Worm (Caenorhabditis elegans) whole organism, young adult: Measurements from ENCODE around the gene srw-26.
"Not testable (repeated sequence)": the region's sequence is repeated elsewhere in the genome, so short reads cannot be mapped to it uniquely, and the experiment has no call there.

Experiments used
- B0019.2 ChIP-seq: fragments of 200-800 bp; sonication (Bioruptor generic); conservative IDR thresholded peaks from 2 replicates; pipeline ENCODE4 v1.3.6; 2022; ENCODE audit warnings: missing genetic modification reagents, missing genetic modification characterization, missing compliant biosample characterization
- F33H1.4 ChIP-seq: fragments of 200-800 bp; sonication (Bioruptor generic); IDR thresholded peaks from 2 replicates; pipeline ENCODE4 v1.3.6; 2022; ENCODE audit warnings: missing genetic modification reagents, missing genetic modification characterization, missing compliant biosample characterization
- F37B4.10 ChIP-seq: fragments of 200-800 bp; sonication (Bioruptor generic); IDR thresholded peaks from 2 replicates; pipeline ENCODE4 v1.3.6; 2022; ENCODE audit warnings: missing genetic modification characterization, missing compliant biosample characterization
- F52B5.7 ChIP-seq: sonication (generic microtip); optimal IDR thresholded peaks from 2 replicates; lab custom pipeline; 2016; ENCODE audit warnings: mild to moderate bottlenecking, missing genetic modification characterization, missing compliant biosample characterization
- F57A8.1 ChIP-seq: fragments of 200-800 bp; sonication (Bioruptor generic); optimal IDR thresholded peaks from 2 replicates; lab custom pipeline; 2018; ENCODE audit warnings: mild to moderate bottlenecking, missing genetic modification characterization, moderate library complexity, missing compliant biosample characterization
- F57C9.4 ChIP-seq: sonication (generic microtip); optimal IDR thresholded peaks from 2 replicates; lab custom pipeline; 2017; ENCODE audit warnings: mild to moderate bottlenecking, missing genetic modification characterization, missing compliant biosample characterization
- K12H6.12 ChIP-seq: fragments of 200-800 bp; sonication (Bioruptor generic); optimal IDR thresholded peaks from 2 replicates; lab custom pipeline; 2018; ENCODE audit warnings: mild to moderate bottlenecking, missing genetic modification characterization, missing compliant biosample characterization
- T26A5.8 ChIP-seq: sonication (generic microtip); optimal IDR thresholded peaks from 2 replicates; lab custom pipeline; 2016; ENCODE audit warnings: missing genetic modification characterization, missing compliant biosample characterization
- Y56A3A.18 ChIP-seq: fragments of 200-800 bp; sonication (Bioruptor generic); IDR thresholded peaks from 2 replicates; pipeline ENCODE4 v1.3.6; 2022; ENCODE audit warnings: missing genetic modification reagents, missing genetic modification characterization, missing compliant biosample characterization
- Y79H2A.3 ChIP-seq: fragments of 200-800 bp; sonication (Bioruptor generic); conservative IDR thresholded peaks from 2 replicates; pipeline ENCODE4 v1.3.6; 2022; ENCODE audit warnings: missing genetic modification reagents, missing genetic modification characterization, missing compliant biosample characterization
- athp-1 ChIP-seq: sonication (generic microtip); optimal IDR thresholded peaks from 2 replicates; lab custom pipeline; 2017; ENCODE audit warnings: mild to moderate bottlenecking, missing genetic modification characterization, missing compliant biosample characterization
- attf-5 ChIP-seq: fragments of 200-800 bp; sonication (Bioruptor generic); optimal IDR thresholded peaks from 2 replicates; lab custom pipeline; 2018; ENCODE audit warnings: mild to moderate bottlenecking, missing genetic modification characterization, missing compliant biosample characterization
- bed-1 ChIP-seq: fragments of 200-800 bp; sonication (Bioruptor generic); IDR thresholded peaks from 2 replicates; pipeline ENCODE4 v1.3.6; 2022; ENCODE audit warnings: missing genetic modification reagents, missing genetic modification characterization, missing compliant biosample characterization
- ceh-27 ChIP-seq: fragments of 200-800 bp; sonication (Bioruptor generic); optimal IDR thresholded peaks from 2 replicates; lab custom pipeline; 2018; ENCODE audit warnings: mild to moderate bottlenecking, missing genetic modification characterization, moderate library complexity, missing compliant biosample characterization
- ceh-40 ChIP-seq: fragments of 200-800 bp; sonication (Bioruptor generic); IDR thresholded peaks from 2 replicates; pipeline ENCODE4 v1.3.6; 2022; ENCODE audit warnings: missing genetic modification characterization, missing compliant biosample characterization
- ceh-58 ChIP-seq: fragments of 200-800 bp; sonication (Bioruptor generic); IDR thresholded peaks from 2 replicates; pipeline ENCODE4 v1.3.6; 2022; ENCODE audit warnings: missing genetic modification characterization, missing compliant biosample characterization
- ekl-4 ChIP-seq: fragments of 200-800 bp; sonication (Bioruptor generic); IDR thresholded peaks from 2 replicates; pipeline ENCODE4 v1.3.6; 2022; ENCODE audit warnings: missing genetic modification reagents, missing genetic modification characterization, missing compliant biosample characterization
- ets-4 ChIP-seq: fragments of 200-800 bp; sonication (Bioruptor generic); optimal IDR thresholded peaks from 2 replicates; lab custom pipeline; 2018; ENCODE audit warnings: mild to moderate bottlenecking, missing genetic modification characterization, missing compliant biosample characterization
- gei-17 ChIP-seq: fragments of 200-800 bp; sonication (Bioruptor generic); optimal IDR thresholded peaks from 2 replicates; lab custom pipeline; 2018; ENCODE audit warnings: mild to moderate bottlenecking, missing genetic modification characterization, missing compliant biosample characterization
- hlh-26 ChIP-seq: fragments of 200-800 bp; sonication (Bioruptor generic); conservative IDR thresholded peaks from 2 replicates; pipeline ENCODE4 v1.3.6; 2022; ENCODE audit warnings: missing genetic modification reagents, missing genetic modification characterization, missing compliant biosample characterization
- hmg-1.2 ChIP-seq: fragments of 200-800 bp; sonication (Bioruptor generic); IDR thresholded peaks from 2 replicates; pipeline ENCODE4 v1.3.6; 2022; ENCODE audit warnings: missing genetic modification reagents, missing genetic modification characterization, missing compliant biosample characterization
- hmg-20 ChIP-seq: fragments of 200-800 bp; sonication (Bioruptor generic); IDR thresholded peaks from 2 replicates; pipeline ENCODE4 v1.3.6; 2022; ENCODE audit warnings: missing genetic modification reagents, missing genetic modification characterization, missing compliant biosample characterization
- lin-26 ChIP-seq: fragments of 200-800 bp; sonication (Bioruptor generic); IDR thresholded peaks from 2 replicates; pipeline ENCODE4 v1.3.6; 2022; ENCODE audit warnings: missing genetic modification reagents, missing genetic modification characterization, missing compliant biosample characterization
- lin-40 ChIP-seq: sonication (generic microtip); optimal IDR thresholded peaks from 2 replicates; lab custom pipeline; 2016; ENCODE audit warnings: missing genetic modification characterization, mild to moderate bottlenecking, missing compliant biosample characterization, missing genotype, missing genetic modification reagents
- madf-3 ChIP-seq: fragments of 200-800 bp; sonication (Bioruptor generic); IDR thresholded peaks from 2 replicates; pipeline ENCODE4 v1.3.6; 2022; ENCODE audit warnings: missing genetic modification reagents, missing genetic modification characterization, missing compliant biosample characterization
- mes-4 ChIP-seq: sonication (generic microtip); optimal IDR thresholded peaks from 2 replicates; lab custom pipeline; 2016; ENCODE audit warnings: missing genotype, missing genetic modification characterization, missing compliant biosample characterization
- pbrm-1 ChIP-seq: fragments of 200-800 bp; sonication (Bioruptor generic); IDR thresholded peaks from 2 replicates; pipeline ENCODE4 v1.3.6; 2022; ENCODE audit warnings: missing genetic modification reagents, missing genetic modification characterization, missing compliant biosample characterization
- pha-4 ChIP-seq: fragments of 150-350 bp; sonication (generic microtip); optimal IDR thresholded peaks from 2 replicates; lab custom pipeline; 2014; ENCODE audit warnings: missing biosample characterization, missing genetic modification reagents, missing genetic modification characterization
- snpc-4 ChIP-seq, 5 experiments: fragments of 150-350 bp in 1 of 5; sonication (generic microtip) in 4 of 5; optimal IDR thresholded peaks; 2 replicates each; lab custom pipeline; 2014 to 2018; ENCODE audit warnings: missing genetic modification characterization in 5 of 5, missing biosample characterization in 3 of 5, antibody characterized with exemption in 2 of 5, mild to moderate bottlenecking in 2 of 5, missing compliant biosample characterization in 2 of 5, missing genotype in 2 of 5, moderate library complexity in 2 of 5, missing genetic modification reagents in 1 of 5
- unc-130 ChIP-seq: sonication (generic microtip); optimal IDR thresholded peaks from 2 replicates; lab custom pipeline; 2016; ENCODE audit warnings: missing genetic modification reagents, missing genetic modification characterization, missing compliant biosample characterization
- zfh-2 ChIP-seq: fragments of 200-800 bp; sonication (Bioruptor generic); conservative IDR thresholded peaks from 2 replicates; pipeline ENCODE4 v1.3.6; 2022; ENCODE audit warnings: missing genetic modification reagents, missing genetic modification characterization, missing compliant biosample characterization
- ztf-25 ChIP-seq: fragments of 200-800 bp; sonication (Bioruptor generic); IDR thresholded peaks from 2 replicates; pipeline ENCODE4 v1.3.6; 2022; ENCODE audit warnings: missing genetic modification reagents, missing genetic modification characterization, missing compliant biosample characterization
- ztf-28 ChIP-seq: fragments of 200-800 bp; sonication (Bioruptor generic); IDR thresholded peaks from 2 replicates; pipeline ENCODE4 v1.3.6; 2022; ENCODE audit warnings: missing genetic modification reagents, missing genetic modification characterization, missing compliant biosample characterization
- ztf-6 ChIP-seq: fragments of 200-800 bp; sonication (Bioruptor generic); IDR thresholded peaks from 2 replicates; pipeline ENCODE4 v1.3.6; 2022; ENCODE audit warnings: missing genetic modification reagents, missing genetic modification characterization, missing compliant biosample characterization

Gene srw-26

DNA sequence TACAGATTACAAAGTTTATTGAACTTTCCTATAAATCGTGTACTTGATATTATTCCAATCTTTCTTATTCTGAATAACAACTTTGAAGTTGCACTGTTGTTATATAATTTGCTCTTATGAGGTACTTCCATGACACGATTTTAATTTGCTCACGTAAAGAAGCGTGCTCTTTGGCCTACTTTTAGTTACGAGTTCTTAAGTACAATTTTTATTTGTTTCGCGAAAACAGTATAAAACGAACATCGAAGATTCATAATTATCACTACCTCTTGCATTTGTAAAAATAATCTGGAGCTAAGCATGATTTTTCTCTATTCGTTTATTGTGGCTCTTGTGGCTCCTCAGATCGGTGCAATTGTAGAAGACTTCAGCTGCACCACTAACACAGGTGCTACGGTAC, 18.6 kb downstream of the srw-26 start, which contains the start of gene F35E8.7:
Gene F35E8.7, plus strand, starts transcription at position 301 of the 400 bp plus-strand sequence.
- no peak for TF ChIP-seq F57C9.4 (tag; lab: Kevin White, UChicago)
- TF ChIP-seq F57A8.1 (GFP tag; lab: Kevin White, UChicago) = no peak
- no peak for TF ChIP-seq T26A5.8 (tag; lab: Kevin White, UChicago)
- no peak for TF ChIP-seq ztf-28 (GFP tag; lab: Robert Waterston, UW)
- TF ChIP-seq mes-4 (tag; lab: Kevin White, UChicago) = no peak
- no peak for TF ChIP-seq bed-1 (GFP tag; lab: Robert Waterston, UW)
- TF ChIP-seq ztf-6 = no peak
- TF ChIP-seq madf-3 (GFP tag; lab: Robert Waterston, UW) = no peak
- TF ChIP-seq F33H1.4 (GFP tag; lab: Robert Waterston, UW) = no peak
- no peak for TF ChIP-seq pha-4 (tag; lab: Kevin White, UChicago)
- TF ChIP-seq ekl-4 (GFP tag; lab: Robert Waterston, UW) = no peak
- no peak for TF ChIP-seq pbrm-1 (GFP tag; lab: Robert Waterston, UW)
- no peak for TF ChIP-seq lin-26 (GFP tag; lab: Robert Waterston, UW)
- TF ChIP-seq snpc-4 (GFP tag; optimal IDR thresholded peaks at IDR 0.05; lab: Kevin White, UChicago) = no peak
- TF ChIP-seq snpc-4 (tag; optimal IDR thresholded peaks at IDR 0.05; lab: Kevin White, UChicago) = no peak
- no peak for TF ChIP-seq attf-5 (GFP tag; lab: Kevin White, UChicago)
- no peak for TF ChIP-seq ceh-58 (GFP tag; lab: Robert Waterston, UW)
- TF ChIP-seq ceh-27 (GFP tag; lab: Kevin White, UChicago) = no peak
- no peak for TF ChIP-seq hmg-20 (GFP tag; lab: Robert Waterston, UW)
- TF ChIP-seq hlh-26 (GFP tag; lab: Robert Waterston, UW) = no peak

DNA sequence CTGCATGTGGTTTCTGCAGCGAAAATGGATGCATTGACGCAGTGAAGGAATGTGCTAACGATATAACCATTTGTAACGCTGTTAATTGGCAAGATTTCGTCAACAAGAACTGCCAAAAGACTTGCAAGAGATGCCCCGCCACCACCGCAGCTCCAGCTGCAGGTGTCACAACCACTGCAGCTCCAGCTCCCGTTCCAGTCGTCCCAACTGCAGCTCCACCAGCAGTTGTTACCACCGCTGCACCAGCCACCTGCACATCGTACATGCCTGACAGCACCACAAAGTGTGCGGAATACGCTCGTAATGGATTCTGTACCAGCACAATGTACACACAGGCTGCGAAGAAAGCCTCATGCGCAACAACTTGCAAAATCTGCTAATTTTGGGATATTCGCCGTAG, 19.6 kb downstream of the srw-26 start:
- no peak for TF ChIP-seq gei-17 (GFP tag; lab: Kevin White, UChicago)
- no peak for TF ChIP-seq athp-1
- TF ChIP-seq B0019.2 (GFP tag; lab: Robert Waterston, UW) = no peak
- peak; percentile 73 for TF ChIP-seq zfh-2 (GFP tag; lab: Robert Waterston, UW)
- no peak for TF ChIP-seq K12H6.12
- TF ChIP-seq F52B5.7 (tag; lab: Kevin White, UChicago) = peak; percentile 17

DNA sequence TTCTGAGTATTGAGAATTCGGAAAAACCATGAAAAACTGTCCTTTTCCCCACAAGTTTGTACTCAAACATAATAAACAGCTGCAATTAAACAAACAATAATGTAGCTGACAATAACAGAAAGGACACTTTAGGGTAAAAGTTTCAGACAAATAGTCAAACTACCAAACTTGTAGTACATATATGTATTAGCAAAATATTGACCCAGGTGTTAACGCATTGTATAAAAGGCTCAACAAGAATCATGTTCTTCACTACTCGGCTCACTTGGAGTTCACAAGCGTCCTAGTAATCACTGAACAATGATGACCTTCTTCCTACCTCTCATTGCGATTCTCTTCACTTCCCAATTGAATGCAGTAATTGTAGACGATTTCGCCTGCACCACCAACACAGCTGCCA, 20.4 kb downstream of the srw-26 start, which contains the start of gene F35E8.6:
Gene F35E8.6, plus strand, starts transcription at position 301 of the 400 bp plus-strand sequence.
- TF ChIP-seq lin-40 (no peak), ztf-25 (GFP tag; lab: Robert Waterston, UW) (no peak), hmg-1.2 (GFP tag; lab: Robert Waterston, UW) (no peak), Y56A3A.18 (GFP tag; lab: Robert Waterston, UW) (no peak), F37B4.10 (GFP tag; lab: Robert Waterston, UW) (no peak), gei-17 (GFP tag; lab: Kevin White, UChicago) (no peak), unc-130 (GFP tag; lab: Kevin White, UChicago) (no peak), hlh-26 (GFP tag; lab: Robert Waterston, UW) (no peak), ceh-40 (GFP tag; lab: Robert Waterston, UW) (no peak), ets-4 (GFP tag; lab: Kevin White, UChicago) (no peak)

DNA sequence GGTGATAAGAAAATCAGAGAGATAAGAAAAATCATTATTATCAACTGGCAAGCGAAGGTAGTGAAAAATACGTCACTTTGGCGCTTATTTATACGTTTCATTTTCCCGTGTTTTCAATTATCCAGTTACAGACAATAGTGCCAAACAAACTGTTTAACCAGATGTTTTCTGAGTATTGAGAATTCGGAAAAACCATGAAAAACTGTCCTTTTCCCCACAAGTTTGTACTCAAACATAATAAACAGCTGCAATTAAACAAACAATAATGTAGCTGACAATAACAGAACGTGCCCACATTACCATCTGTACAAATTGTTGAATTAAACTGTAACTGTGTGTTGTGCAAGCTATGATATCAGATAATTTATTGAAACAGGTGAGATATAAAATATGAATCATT, 26.8 kb downstream of the srw-26 start, which contains the start of the genes F35E8.1 and F35E8.2:
Gene F35E8.1, minus strand, starts transcription at position 101 of the 400 bp plus-strand sequence.
Gene F35E8.2, plus strand, starts transcription at position 132 of the 400 bp plus-strand sequence.
- TF ChIP-seq Y79H2A.3, madf-3, bed-1 (GFP tag; lab: Robert Waterston, UW): not testable (repeated sequence)
